Fruit fly (Drosophila melanogaster) whole organism, prepupa: ENCODE results near the gene cas.

ENCODE experiments used
- Hr4 ChIP-seq: fragments of 200-800 bp; sonication (Bioruptor generic); optimal IDR thresholded peaks from 3 replicates; lab custom pipeline; 2016; ENCODE audit warnings: missing biosample characterization, missing genetic modification characterization
- acj6 ChIP-seq: fragments of 200-800 bp; sonication (Bioruptor generic); optimal IDR thresholded peaks from 3 replicates; lab custom pipeline; 2016; ENCODE audit warnings: missing biosample characterization, missing genetic modification characterization
- dac ChIP-seq: fragments of 200-800 bp; sonication (Bioruptor generic); optimal IDR thresholded peaks from 2 replicates; lab custom pipeline; 2017; ENCODE audit warnings: missing biosample characterization, mild to moderate bottlenecking, missing genetic modification characterization
- ss ChIP-seq, 2 experiments: fragments of 200-800 bp; sonication (Bioruptor generic); optimal IDR thresholded peaks; 2 replicates in 1 of 2; 3 replicates in 1 of 2; lab custom pipeline; 2017 to 2018; ENCODE audit warnings: mild to moderate bottlenecking in 2 of 2, missing biosample characterization in 2 of 2, missing genetic modification characterization in 2 of 2, moderate library complexity in 1 of 2

DNA sequence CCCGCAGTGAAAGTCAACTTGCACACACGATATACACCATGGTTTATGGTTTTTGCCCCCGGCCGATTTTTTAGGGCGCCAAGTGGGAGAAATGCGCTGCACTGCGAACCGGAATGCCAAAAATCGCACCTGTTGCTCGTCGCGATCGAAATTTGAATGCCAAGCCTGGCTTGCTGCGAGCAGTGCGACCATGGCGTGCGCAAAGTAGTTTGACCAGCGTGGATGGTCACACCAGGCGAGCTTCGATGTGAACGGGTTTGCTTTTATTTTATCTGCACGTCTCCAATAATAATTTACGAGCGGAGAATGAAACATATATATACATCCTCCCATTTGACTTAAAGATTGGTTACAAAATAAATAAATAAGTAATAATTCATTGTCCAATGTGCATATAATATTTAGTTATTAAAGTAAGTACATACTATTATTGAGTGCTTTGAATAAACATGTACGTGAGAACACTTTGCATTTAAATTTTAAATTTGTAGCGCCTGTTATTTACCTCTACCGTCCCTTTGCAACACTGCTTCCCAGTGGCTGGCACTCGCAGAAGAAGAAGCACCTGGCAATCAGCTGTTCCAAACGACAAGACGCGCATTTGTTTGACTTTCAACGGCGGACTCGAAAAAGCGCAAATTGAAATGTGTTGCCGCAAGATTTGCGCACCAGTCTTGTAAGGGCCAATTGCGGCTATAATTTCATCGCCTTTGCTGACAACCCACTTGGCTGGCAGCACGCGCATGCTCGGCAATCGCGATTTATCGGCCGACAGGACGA is 31.1 kb downstream of the cas start, which contains the start of the genes Rab23 and plx:
- TF ChIP-seq acj6 (peak; percentile 5), dac (GFP tag; lab: Kevin White, UChicago) (no peak), ss (GFP tag; optimal IDR thresholded peaks at IDR 0.05; lab: Kevin White, UChicago) (no peak), Hr4 (GFP tag; lab: Kevin White, UChicago) (no peak)
